Worm (Caenorhabditis elegans): ENCODE data around the gene Y116A8C.25.

DNA sequence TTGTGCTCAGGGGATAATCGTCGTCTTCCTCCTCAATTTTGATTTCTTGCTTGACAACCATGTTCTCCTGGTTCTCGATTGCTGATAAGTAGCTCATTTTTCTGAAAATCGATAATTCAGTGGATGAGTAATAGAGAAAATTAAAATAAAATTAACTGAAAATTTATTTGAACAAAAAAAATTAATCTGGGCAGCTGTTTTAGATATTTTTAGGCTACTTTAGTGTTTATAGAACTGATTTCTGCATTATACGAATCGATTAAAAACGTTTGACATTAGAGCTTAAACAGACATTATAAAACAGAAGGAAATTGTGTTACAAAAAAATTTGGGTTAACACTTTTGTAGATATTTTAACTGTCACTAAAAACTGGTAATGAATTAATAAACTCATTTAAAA, 30.3 kb downstream of the Y116A8C.25 start, which contains the start of gene athp-3:
- TF ChIP-seq elt-1 (tag; optimal IDR thresholded peaks at IDR 0.05) (no peak), aly-2 (tag; optimal IDR thresholded peaks at IDR 0.05) (no peak), nhr-77 (tag; optimal IDR thresholded peaks at IDR 0.05) (no peak), elt-3 (tag; optimal IDR thresholded peaks at IDR 0.05) (no peak), fos-1 (tag; optimal IDR thresholded peaks at IDR 0.05) (no peak), peb-1 (tag; optimal IDR thresholded peaks at IDR 0.05) (no peak), ceh-82 (tag; optimal IDR thresholded peaks at IDR 0.05) (no peak), nhr-12 (tag; optimal IDR thresholded peaks at IDR 0.05) (no peak), ZK546.5 (tag; optimal IDR thresholded peaks at IDR 0.05) (no peak), lin-39 (tag; optimal IDR thresholded peaks at IDR 0.05) (no peak)

All from whole organism, L2 larva.